Worm (Caenorhabditis elegans) whole organism, young adult: Measurements from ENCODE around the gene B0244.4.

ENCODE experiments used
- F10E7.11 ChIP-seq: sonication (generic microtip); optimal IDR thresholded peaks from 2 replicates; lab custom pipeline; 2017; ENCODE audit warnings: mild to moderate bottlenecking, missing genetic modification characterization, moderate library complexity, missing compliant biosample characterization
- K11D2.4 ChIP-seq: fragments of 200-800 bp; sonication (Bioruptor generic); IDR thresholded peaks from 2 replicates; pipeline ENCODE4 v1.3.6; 2022; ENCODE audit warnings: missing genetic modification reagents, missing genetic modification characterization, missing compliant biosample characterization
- T26A5.8 ChIP-seq: sonication (generic microtip); optimal IDR thresholded peaks from 2 replicates; lab custom pipeline; 2016; ENCODE audit warnings: missing genetic modification characterization, missing compliant biosample characterization
- Y53F4B.3 ChIP-seq: fragments of 200-800 bp; sonication (Bioruptor generic); IDR thresholded peaks from 2 replicates; pipeline ENCODE4 v1.3.6; 2022; ENCODE audit warnings: missing genetic modification reagents, missing genetic modification characterization, missing compliant biosample characterization
- ama-1 ChIP-seq, 3 experiments: fragments of 150-350 bp in 1 of 3; sonication (generic microtip) in 2 of 3; optimal IDR thresholded peaks; 2 replicates each; lab custom pipeline; 2014 to 2018; ENCODE audit warnings: missing biosample characterization in 2 of 3, missing genetic modification characterization in 2 of 3, missing genetic modification reagents in 2 of 3
- cebp-2 ChIP-seq: fragments of 200-800 bp; sonication (Bioruptor generic); IDR thresholded peaks from 2 replicates; pipeline ENCODE4 v1.3.6; 2022; ENCODE audit warnings: missing genetic modification characterization, missing compliant biosample characterization
- dpff-1 ChIP-seq: sonication (generic microtip); optimal IDR thresholded peaks from 2 replicates; lab custom pipeline; 2017; ENCODE audit warnings: mild to moderate bottlenecking, missing genetic modification characterization, missing compliant biosample characterization
- hlh-26 ChIP-seq: fragments of 200-800 bp; sonication (Bioruptor generic); conservative IDR thresholded peaks from 2 replicates; pipeline ENCODE4 v1.3.6; 2022; ENCODE audit warnings: missing genetic modification reagents, missing genetic modification characterization, missing compliant biosample characterization
- madf-10 ChIP-seq: sonication (generic microtip); optimal IDR thresholded peaks from 2 replicates; lab custom pipeline; 2016; ENCODE audit warnings: mild to moderate bottlenecking, missing genetic modification characterization, missing compliant biosample characterization
- unc-62 ChIP-seq: fragments of 150-350 bp; optimal IDR thresholded peaks from 2 replicates; lab custom pipeline; 2014; ENCODE audit warnings: missing biosample characterization, missing genetic modification reagents, missing genetic modification characterization
- ztf-18 ChIP-seq: sonication (generic microtip); optimal IDR thresholded peaks from 2 replicates; lab custom pipeline; 2016; ENCODE audit warnings: missing genotype, mild to moderate bottlenecking, missing genetic modification characterization, missing compliant biosample characterization
- ztf-26 ChIP-seq: sonication (generic microtip); optimal IDR thresholded peaks from 2 replicates; lab custom pipeline; 2017; ENCODE audit warnings: missing genetic modification characterization, missing compliant biosample characterization

ce11 chrIII:5719105-5719831 is 28.0 kb upstream of the B0244.4 start:
- TF ChIP-seq ama-1 (optimal IDR thresholded peaks at IDR 0.05; lab: Kevin White, UChicago) = no peak
- no peak for TF ChIP-seq ama-1 (GFP tag; optimal IDR thresholded peaks at IDR 0.05; lab: Kevin White, UChicago)
- no peak for TF ChIP-seq T26A5.8 (tag; lab: Kevin White, UChicago)
- TF ChIP-seq K11D2.4 (GFP tag; lab: Robert Waterston, UW) = no peak
- no peak for TF ChIP-seq Y53F4B.3 (GFP tag; lab: Robert Waterston, UW)
- no peak for TF ChIP-seq unc-62 (GFP tag; lab: Kevin White, UChicago)
- TF ChIP-seq ztf-26 (tag; lab: Kevin White, UChicago) = no peak
- no peak for TF ChIP-seq F10E7.11 (tag; lab: Kevin White, UChicago)
- no peak for TF ChIP-seq madf-10
- TF ChIP-seq cebp-2 = no peak
- no peak for TF ChIP-seq hlh-26 (GFP tag; lab: Robert Waterston, UW)
- no peak for TF ChIP-seq ztf-18 (tag; lab: Kevin White, UChicago)
- TF ChIP-seq dpff-1 (tag; lab: Kevin White, UChicago) = no peak
